Worm (Caenorhabditis elegans) whole organism, L3 larva: ENCODE measurements around the gene F10D2.8.

Experiments
- ama-1 ChIP-seq: fragments of 150-350 bp; optimal IDR thresholded peaks from 2 replicates; lab custom pipeline; 2018
- ceh-16 ChIP-seq: sonication (generic microtip); optimal IDR thresholded peaks from 2 replicates; lab custom pipeline; 2017; ENCODE audit warnings: missing biosample characterization, missing genetic modification characterization
- ceh-82 ChIP-seq: fragments of 150-350 bp; optimal IDR thresholded peaks from 2 replicates; lab custom pipeline; 2014; ENCODE audit warnings: missing biosample characterization, missing genetic modification characterization
- lin-39 ChIP-seq: fragments of 150-350 bp; optimal IDR thresholded peaks from 2 replicates; lab custom pipeline; 2018; ENCODE audit warnings: missing biosample characterization, missing genetic modification reagents, missing genetic modification characterization
- nhr-11 ChIP-seq: fragments of 150-350 bp; optimal IDR thresholded peaks from 2 replicates; lab custom pipeline; 2014; ENCODE audit warnings: missing biosample characterization, missing genetic modification characterization
- nhr-12 ChIP-seq: fragments of 150-350 bp; optimal IDR thresholded peaks from 2 replicates; lab custom pipeline; 2014; ENCODE audit warnings: missing biosample characterization, missing genetic modification characterization
- nhr-23 ChIP-seq: fragments of 150-350 bp; optimal IDR thresholded peaks from 2 replicates; lab custom pipeline; 2014; ENCODE audit warnings: missing biosample characterization, missing genetic modification reagents, missing genetic modification characterization
- nhr-28 ChIP-seq: fragments of 150-350 bp; optimal IDR thresholded peaks from 2 replicates; lab custom pipeline; 2014; ENCODE audit warnings: missing biosample characterization, missing genetic modification characterization
- zag-1 ChIP-seq: fragments of 150-350 bp; optimal IDR thresholded peaks from 2 replicates; lab custom pipeline; 2014; ENCODE audit warnings: missing biosample characterization, missing genetic modification characterization
- ztf-11 ChIP-seq: fragments of 150-350 bp; optimal IDR thresholded peaks from 2 replicates; lab custom pipeline; 2014; ENCODE audit warnings: missing biosample characterization, missing genetic modification characterization

ce11 chrV:7130974-7131373 lies 19.5 kb downstream of the F10D2.8 start, which contains the start of gene srx-36:
- TF ChIP-seq nhr-12: no peak
- TF ChIP-seq ceh-82 (tag; lab: Kevin White, UChicago): no peak
- no peak for TF ChIP-seq zag-1 (tag; lab: Kevin White, UChicago)
- no peak for TF ChIP-seq nhr-23 (tag; lab: Kevin White, UChicago)
- no peak for TF ChIP-seq ceh-16 (tag; lab: Kevin White, UChicago)
- TF ChIP-seq lin-39: no peak
- no peak for TF ChIP-seq ama-1
- no peak for TF ChIP-seq nhr-11
- TF ChIP-seq ztf-11: no peak
- TF ChIP-seq nhr-28 (tag; lab: Kevin White, UChicago): no peak
